Fruit fly (Drosophila melanogaster) whole organism, adult: Measurements from ENCODE around the gene CG44838.

Source experiments
- CG11617 ChIP-seq: fragments of 200-800 bp; sonication (Bioruptor generic); optimal IDR thresholded peaks from 2 replicates; lab custom pipeline; 2017; ENCODE audit warnings: mild to moderate bottlenecking, missing biosample characterization, missing genetic modification reagents, missing genetic modification characterization
- CG12768 ChIP-seq: fragments of 200-800 bp; sonication (Bioruptor generic); optimal IDR thresholded peaks from 2 replicates; lab custom pipeline; 2017; ENCODE audit warnings: missing biosample characterization, missing genetic modification characterization, mild to moderate bottlenecking, moderate library complexity, missing genetic modification reagents
- CG14711 ChIP-seq: fragments of 200-800 bp; sonication (Bioruptor generic); optimal IDR thresholded peaks from 2 replicates; lab custom pipeline; 2018; ENCODE audit warnings: missing biosample characterization, mild to moderate bottlenecking, missing genetic modification characterization, moderate library complexity
- CG1620 ChIP-seq: fragments of 200-800 bp; sonication (Bioruptor generic); optimal IDR thresholded peaks from 2 replicates; lab custom pipeline; 2016; ENCODE audit warnings: missing biosample characterization, missing genetic modification characterization
- CG33017 ChIP-seq: fragments of 200-800 bp; sonication (Bioruptor generic); optimal IDR thresholded peaks from 2 replicates; lab custom pipeline; 2018; ENCODE audit warnings: missing biosample characterization, mild to moderate bottlenecking, missing genetic modification characterization, moderate library complexity
- CG5204 ChIP-seq: fragments of 200-800 bp; sonication (Bioruptor generic); optimal IDR thresholded peaks from 2 replicates; lab custom pipeline; 2016; ENCODE audit warnings: missing biosample characterization, missing genetic modification characterization
- CG7045 ChIP-seq: fragments of 200-800 bp; sonication (Bioruptor generic); optimal IDR thresholded peaks from 2 replicates; lab custom pipeline; 2017; ENCODE audit warnings: missing biosample characterization, mild to moderate bottlenecking, missing genetic modification characterization
- CG7101 ChIP-seq: fragments of 200-800 bp; sonication (Bioruptor generic); optimal IDR thresholded peaks from 2 replicates; lab custom pipeline; 2018; ENCODE audit warnings: missing biosample characterization, mild to moderate bottlenecking, missing genetic modification characterization, moderate library complexity
- Clk ChIP-seq: fragments of 200-800 bp; sonication (Bioruptor generic); optimal IDR thresholded peaks from 2 replicates; lab custom pipeline; 2017; ENCODE audit warnings: missing biosample characterization, missing genetic modification characterization
- Crg-1 ChIP-seq: fragments of 200-800 bp; sonication (Bioruptor generic); optimal IDR thresholded peaks from 2 replicates; lab custom pipeline; 2016; ENCODE audit warnings: missing biosample characterization, missing genetic modification characterization
- Hr96 ChIP-seq: fragments of 200-800 bp; sonication (Bioruptor generic); optimal IDR thresholded peaks from 2 replicates; lab custom pipeline; 2016; ENCODE audit warnings: missing biosample characterization, missing genetic modification characterization
- Mnt ChIP-seq: fragments of 200-800 bp; sonication (Bioruptor generic); optimal IDR thresholded peaks from 2 replicates; lab custom pipeline; 2016; ENCODE audit warnings: missing biosample characterization, mild to moderate bottlenecking, missing genetic modification characterization
- bab1 ChIP-seq: fragments of 200-800 bp; sonication (Bioruptor generic); optimal IDR thresholded peaks from 3 replicates; lab custom pipeline; 2019; ENCODE audit warnings: missing biosample characterization, mild to moderate bottlenecking, missing genetic modification characterization, moderate library complexity
- cic ChIP-seq: fragments of 200-800 bp; sonication (Bioruptor generic); optimal IDR thresholded peaks from 2 replicates; lab custom pipeline; 2017; ENCODE audit warnings: missing biosample characterization, mild to moderate bottlenecking, missing genetic modification characterization, moderate library complexity
- cnc ChIP-seq, 2 experiments: fragments of >200 bp; optimal IDR thresholded peaks; 2 replicates each; lab custom pipeline; 2017
- kay ChIP-seq: fragments of 200-800 bp; sonication (Bioruptor generic); peaks from one replicate; lab custom pipeline; 2016; ENCODE audit warnings: missing biosample characterization, missing genetic modification characterization, borderline replicate concordance
- ovo ChIP-seq: fragments of 200-800 bp; sonication (Bioruptor generic); optimal IDR thresholded peaks from 2 replicates; lab custom pipeline; 2016; ENCODE audit warnings: missing biosample characterization, missing genetic modification characterization
- pad ChIP-seq: fragments of 200-800 bp; sonication (Bioruptor generic); optimal IDR thresholded peaks from 3 replicates; lab custom pipeline; 2017; ENCODE audit warnings: missing biosample characterization, missing genetic modification characterization, mild to moderate bottlenecking, moderate library complexity, missing genetic modification reagents
- tj ChIP-seq: fragments of 200-800 bp; sonication (Bioruptor generic); optimal IDR thresholded peaks from 3 replicates; lab custom pipeline; 2017; ENCODE audit warnings: missing biosample characterization, mild to moderate bottlenecking, missing genetic modification characterization, moderate library complexity
- toe ChIP-seq: fragments of 200-800 bp; sonication (Bioruptor generic); optimal IDR thresholded peaks from 2 replicates; lab custom pipeline; 2016; ENCODE audit warnings: missing biosample characterization, missing genetic modification characterization

CG44838 gene

DNA sequence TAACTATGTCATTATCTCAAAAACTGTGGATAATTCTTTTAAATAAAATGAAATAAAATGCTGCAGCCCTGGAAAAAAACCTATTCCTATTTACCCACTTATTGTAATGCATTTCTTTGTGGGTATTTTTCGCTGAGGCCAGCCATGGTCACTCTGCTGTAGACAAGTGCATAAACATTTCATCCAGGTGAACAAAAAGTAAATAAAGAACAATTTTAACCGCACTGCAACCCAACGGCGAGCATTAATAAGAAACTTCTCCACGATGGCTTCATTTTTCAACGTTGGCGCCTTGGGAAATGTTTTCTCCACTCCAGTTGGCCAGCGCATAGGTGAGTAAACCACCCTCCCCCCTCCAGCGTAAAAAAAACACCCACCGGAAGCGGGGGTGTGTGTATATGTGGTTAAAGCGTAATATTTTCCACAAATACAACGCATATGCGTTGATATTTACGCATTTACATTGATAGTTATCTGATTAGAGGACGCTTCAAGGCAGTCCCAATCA is 14.1 kb upstream of the CG44838 start, which contains the start of gene CG3529:
Gene CG3529 (plus strand): TSS at position 134 of the 508 bp plus-strand sequence.
- peak; percentile 42 for TF ChIP-seq CG11617 (GFP tag; lab: Kevin White, UChicago)
- no peak for TF ChIP-seq cnc (optimal IDR thresholded peaks at IDR 0.05; lab: Kevin White, UChicago)
- peak; percentile 35 for TF ChIP-seq pad
- TF ChIP-seq Mnt (GFP tag; lab: Kevin White, UChicago), result peak; percentile 51
- TF ChIP-seq Crg-1 (GFP tag; lab: Kevin White, UChicago), result peak; percentile 34
- peak; percentile 30 for TF ChIP-seq CG7101 (tag; lab: Kevin White, UChicago)
- peak; percentile 29 for TF ChIP-seq CG33017
- TF ChIP-seq toe (GFP tag; lab: Kevin White, UChicago), result peak; percentile 57
- TF ChIP-seq CG14711 (tag; lab: Kevin White, UChicago), result peak; percentile 45
- TF ChIP-seq CG7045 (GFP tag; lab: Kevin White, UChicago), result no peak
- TF ChIP-seq kay, result no peak
- TF ChIP-seq CG12768 (GFP tag; lab: Kevin White, UChicago), result peak; percentile 37
- no peak for TF ChIP-seq CG1620 (GFP tag; lab: Kevin White, UChicago)
- TF ChIP-seq ovo (GFP tag; lab: Kevin White, UChicago), result peak; percentile 31
- TF ChIP-seq Hr96 (GFP tag; lab: Kevin White, UChicago), result peak; percentile 43
- TF ChIP-seq bab1 (GFP tag; lab: Kevin White, UChicago), result peak; percentile 42
- peak; percentile 36 for TF ChIP-seq cic (GFP tag; lab: Kevin White, UChicago)

DNA sequence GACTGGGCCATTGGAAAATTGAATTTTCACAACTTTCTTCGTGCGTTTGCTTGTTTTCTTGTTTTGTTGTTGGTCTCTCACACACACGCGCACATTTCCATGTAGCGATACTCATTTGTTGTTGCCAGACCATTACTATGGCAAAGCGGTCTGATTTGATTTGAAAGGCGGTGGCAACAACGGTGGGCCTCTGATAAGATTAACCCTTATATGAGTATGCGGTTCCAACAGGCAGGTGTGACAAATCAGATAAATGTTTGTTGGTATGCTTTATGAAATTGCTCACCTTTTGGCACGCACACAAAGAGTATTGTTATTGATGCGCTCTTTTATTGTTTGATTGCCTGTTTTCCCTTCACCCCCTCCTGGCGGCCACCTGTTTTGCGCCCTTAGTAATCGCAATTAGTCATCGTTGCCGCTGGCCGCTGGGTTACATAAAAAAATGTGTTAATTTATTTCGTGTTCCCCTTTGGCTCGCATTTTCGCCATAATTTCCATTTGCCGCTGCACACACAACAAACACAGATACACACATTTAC is 13.5 kb upstream of the CG44838 start:
- no peak for TF ChIP-seq toe (GFP tag; lab: Kevin White, UChicago)
- TF ChIP-seq Mnt (GFP tag; lab: Kevin White, UChicago), result peak; percentile 12
- peak; percentile 99 for TF ChIP-seq kay
- TF ChIP-seq CG1620 (GFP tag; lab: Kevin White, UChicago), result no peak
- TF ChIP-seq CG5204 (GFP tag; lab: Kevin White, UChicago), result no peak
- TF ChIP-seq ovo (GFP tag; lab: Kevin White, UChicago), result no peak
- no peak for TF ChIP-seq CG12768 (GFP tag; lab: Kevin White, UChicago)
- peak; percentile 84 for TF ChIP-seq CG14711 (tag; lab: Kevin White, UChicago)
- no peak for TF ChIP-seq CG11617 (GFP tag; lab: Kevin White, UChicago)
- TF ChIP-seq CG33017, result peak; percentile 55
- TF ChIP-seq cnc (optimal IDR thresholded peaks at IDR 0.05; lab: Kevin White, UChicago), result no peak
- no peak for TF ChIP-seq Clk
- TF ChIP-seq CG7101 (tag; lab: Kevin White, UChicago), result no peak
- no peak for TF ChIP-seq Crg-1 (GFP tag; lab: Kevin White, UChicago)
- TF ChIP-seq CG7045 (GFP tag; lab: Kevin White, UChicago), result no peak
- no peak for TF ChIP-seq pad
- TF ChIP-seq tj (GFP tag; lab: Kevin White, UChicago), result peak; percentile 55
- no peak for TF ChIP-seq bab1 (GFP tag; lab: Kevin White, UChicago)
- TF ChIP-seq cic (GFP tag; lab: Kevin White, UChicago), result peak; percentile 59
- TF ChIP-seq Hr96 (GFP tag; lab: Kevin White, UChicago), result no peak

DNA sequence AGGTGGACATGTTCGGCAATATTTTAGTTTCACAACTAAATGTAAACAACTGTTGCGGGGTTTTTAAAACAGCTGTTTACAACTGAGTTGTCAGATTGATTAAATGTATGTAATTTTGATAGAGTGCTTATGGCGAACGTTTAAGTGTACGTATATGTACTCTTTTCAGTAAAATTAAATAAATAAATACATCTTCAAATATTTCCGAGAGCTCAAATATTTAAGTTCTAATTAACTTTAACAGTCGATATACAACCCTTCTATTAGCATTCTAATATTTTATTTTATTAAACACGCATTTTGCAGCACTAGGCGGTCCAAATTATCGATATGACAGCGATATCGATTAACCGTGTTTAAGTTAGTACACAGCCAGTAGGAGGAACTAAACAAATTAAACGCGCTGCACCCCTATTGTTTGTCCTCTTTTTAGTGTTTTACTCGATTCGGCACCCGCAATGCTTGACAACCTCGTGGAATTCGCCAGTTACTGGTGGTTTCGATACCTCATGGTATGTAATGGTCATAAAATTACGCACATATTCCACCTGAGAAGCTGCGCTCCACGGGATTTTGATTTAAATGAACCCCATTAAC is 9.2 kb upstream of the CG44838 start, which contains the start of the genes CG3448 and ghi:
Gene CG3448 (minus strand): TSS at position 51 of the 597 bp plus-strand sequence.
Gene ghi (plus strand): TSS at position 355 of the 597 bp plus-strand sequence.
- no peak for TF ChIP-seq ovo (GFP tag; lab: Kevin White, UChicago)
- TF ChIP-seq Mnt (GFP tag; lab: Kevin White, UChicago), result peak; percentile 77
- peak; percentile 99 for TF ChIP-seq CG14711 (tag; lab: Kevin White, UChicago)
- TF ChIP-seq CG5204 (GFP tag; lab: Kevin White, UChicago), result no peak
- peak; percentile 84 for TF ChIP-seq bab1 (GFP tag; lab: Kevin White, UChicago)
- peak; percentile 84 for TF ChIP-seq toe (GFP tag; lab: Kevin White, UChicago)
- peak; percentile 86 for TF ChIP-seq CG7101 (tag; lab: Kevin White, UChicago)
- no peak for TF ChIP-seq kay
- no peak for TF ChIP-seq cnc (optimal IDR thresholded peaks at IDR 0.05; lab: Kevin White, UChicago)
- peak; percentile 63 for TF ChIP-seq cic (GFP tag; lab: Kevin White, UChicago)
- TF ChIP-seq pad, result peak; percentile 69
- peak; percentile 72 for TF ChIP-seq CG1620 (GFP tag; lab: Kevin White, UChicago)
- peak; percentile 68 for TF ChIP-seq CG33017
- TF ChIP-seq Crg-1 (GFP tag; lab: Kevin White, UChicago), result peak; percentile 44
- peak; percentile 32 for TF ChIP-seq Clk
- peak; percentile 75 for TF ChIP-seq CG7045 (GFP tag; lab: Kevin White, UChicago)
- TF ChIP-seq CG12768 (GFP tag; lab: Kevin White, UChicago), result peak; percentile 87
- TF ChIP-seq Hr96 (GFP tag; lab: Kevin White, UChicago), result no peak
- TF ChIP-seq tj (GFP tag; lab: Kevin White, UChicago), result peak; percentile 12
- peak; percentile 71 for TF ChIP-seq CG11617 (GFP tag; lab: Kevin White, UChicago)

DNA sequence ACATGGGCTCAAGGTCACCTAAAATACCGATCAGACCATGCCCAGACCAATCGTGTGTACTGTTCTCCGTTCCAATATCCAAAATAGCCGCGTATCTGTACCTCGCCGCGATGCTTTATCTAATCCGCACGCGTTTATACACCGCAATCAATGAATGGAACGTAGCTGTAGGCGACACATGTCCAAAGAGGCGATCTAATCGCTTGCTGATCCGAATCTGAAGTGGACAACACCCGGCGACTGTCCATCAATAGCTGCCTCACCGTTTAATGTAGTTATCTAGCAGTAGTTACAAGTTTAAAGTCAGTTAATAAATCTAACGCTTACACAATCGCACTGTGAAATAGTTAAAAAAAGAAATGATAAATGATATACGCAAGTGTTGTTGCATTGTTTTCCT is 8.4 kb upstream of the CG44838 start:
- TF ChIP-seq CG14711 (tag; lab: Kevin White, UChicago) (no peak), Clk (no peak), cnc (optimal IDR thresholded peaks at IDR 0.05; lab: Kevin White, UChicago) (no peak), CG5204 (GFP tag; lab: Kevin White, UChicago) (no peak), CG1620 (GFP tag; lab: Kevin White, UChicago) (no peak), cic (GFP tag; lab: Kevin White, UChicago) (peak; percentile 92), CG12768 (GFP tag; lab: Kevin White, UChicago) (peak; percentile 9), Mnt (GFP tag; lab: Kevin White, UChicago) (no peak), bab1 (GFP tag; lab: Kevin White, UChicago) (no peak), kay (no peak), ovo (GFP tag; lab: Kevin White, UChicago) (no peak), Crg-1 (GFP tag; lab: Kevin White, UChicago) (no peak)
